Fruit fly (Drosophila melanogaster) whole organism, embryonic: ENCODE results near the gene Hsp70Ab.

Experiments used
- B-H1 ChIP-seq: fragments of 200-800 bp; sonication (Bioruptor generic); IDR thresholded peaks from 3 replicates; pipeline ENCODE4 v1.3.6; 2022; ENCODE audit warnings: missing biosample characterization, missing genetic modification characterization
- CG10979 ChIP-seq: fragments of 200-800 bp; sonication (Bioruptor generic); optimal IDR thresholded peaks from 2 replicates; lab custom pipeline; 2018; ENCODE audit warnings: missing biosample characterization, mild to moderate bottlenecking, missing genetic modification characterization, moderate library complexity
- CG11247 ChIP-seq: fragments of 200-800 bp; sonication (Bioruptor generic); IDR thresholded peaks from 2 replicates; pipeline ENCODE4 v1.3.6; 2022; ENCODE audit warnings: missing biosample characterization, missing genetic modification characterization
- CG11398 ChIP-seq: fragments of 200-800 bp; sonication (Bioruptor generic); optimal IDR thresholded peaks from 2 replicates; lab custom pipeline; 2016; ENCODE audit warnings: missing biosample characterization, missing genetic modification characterization
- CG11504 ChIP-seq: fragments of 200-800 bp; sonication (Bioruptor generic); optimal IDR thresholded peaks from 3 replicates; lab custom pipeline; 2019; ENCODE audit warnings: missing biosample characterization, mild to moderate bottlenecking, missing genetic modification characterization, moderate library complexity
- CG12155 ChIP-seq: fragments of 200-800 bp; sonication (Bioruptor generic); optimal IDR thresholded peaks from 3 replicates; lab custom pipeline; 2016; ENCODE audit warnings: missing biosample characterization, missing genetic modification characterization
- CG12391 ChIP-seq: fragments of 200-800 bp; sonication (Bioruptor generic); optimal IDR thresholded peaks from 3 replicates; lab custom pipeline; 2018; ENCODE audit warnings: missing biosample characterization, mild to moderate bottlenecking, missing genetic modification characterization, moderate library complexity
- CG13424 ChIP-seq: fragments of 200-800 bp; sonication (Bioruptor generic); optimal IDR thresholded peaks from 2 replicates; lab custom pipeline; 2019; ENCODE audit warnings: missing biosample characterization, mild to moderate bottlenecking, missing genetic modification characterization, moderate library complexity
- CG13624 ChIP-seq: fragments of 200-800 bp; sonication (Bioruptor generic); optimal IDR thresholded peaks from 2 replicates; lab custom pipeline; 2016; ENCODE audit warnings: missing biosample characterization, missing genetic modification characterization
- CG1792 ChIP-seq: fragments of 200-800 bp; sonication (Bioruptor generic); optimal IDR thresholded peaks from 2 replicates; lab custom pipeline; 2016; ENCODE audit warnings: missing biosample characterization, missing genetic modification characterization
- CG18011 ChIP-seq: fragments of 200-800 bp; sonication (Bioruptor generic); optimal IDR thresholded peaks from 2 replicates; lab custom pipeline; 2017; ENCODE audit warnings: missing biosample characterization, missing genetic modification characterization, mild to moderate bottlenecking, moderate library complexity, missing genotype
- CG2199 ChIP-seq: fragments of 200-800 bp; sonication (Bioruptor generic); IDR thresholded peaks from 3 replicates; pipeline ENCODE4 v1.3.6; 2022; ENCODE audit warnings: missing biosample characterization, missing genetic modification characterization
- CG2202 ChIP-seq: fragments of 200-800 bp; sonication (Bioruptor generic); optimal IDR thresholded peaks from 2 replicates; lab custom pipeline; 2018; ENCODE audit warnings: missing biosample characterization, mild to moderate bottlenecking, missing genetic modification characterization
- CG31224 ChIP-seq: fragments of 200-800 bp; sonication (Bioruptor generic); IDR thresholded peaks from 2 replicates; pipeline ENCODE4 v1.3.6; 2022; ENCODE audit warnings: missing biosample characterization, missing genetic modification characterization
- CG3163 ChIP-seq: fragments of 200-800 bp; sonication (Bioruptor generic); optimal IDR thresholded peaks from 3 replicates; lab custom pipeline; 2016; ENCODE audit warnings: missing biosample characterization, missing genetic modification characterization
- CG4617 ChIP-seq: fragments of 200-800 bp; sonication (Bioruptor generic); optimal IDR thresholded peaks from 3 replicates; lab custom pipeline; 2016; ENCODE audit warnings: missing biosample characterization, missing genetic modification characterization, borderline replicate concordance
- CG6791 ChIP-seq: fragments of 200-800 bp; sonication (Bioruptor generic); IDR thresholded peaks from 3 replicates; pipeline ENCODE4 v1.3.6; 2022; ENCODE audit warnings: missing biosample characterization, missing genetic modification characterization; ENCODE audit not compliant: partially characterized antibody
- Ets97D ChIP-seq: fragments of 200-800 bp; sonication (Bioruptor generic); optimal IDR thresholded peaks from 3 replicates; lab custom pipeline; 2016; ENCODE audit warnings: missing biosample characterization, missing genetic modification characterization
- Fer3 ChIP-seq: fragments of 200-800 bp; sonication (Bioruptor generic); optimal IDR thresholded peaks from 2 replicates; lab custom pipeline; 2018; ENCODE audit warnings: missing biosample characterization, mild to moderate bottlenecking, missing genetic modification characterization, moderate library complexity
- HmgZ ChIP-seq: fragments of 200-800 bp; sonication (Bioruptor generic); optimal IDR thresholded peaks from 2 replicates; lab custom pipeline; 2018; ENCODE audit warnings: missing biosample characterization, mild to moderate bottlenecking, missing genetic modification characterization
- MTF-1 ChIP-seq: fragments of 200-800 bp; sonication (Bioruptor generic); optimal IDR thresholded peaks from 2 replicates; lab custom pipeline; 2018; ENCODE audit warnings: missing biosample characterization, mild to moderate bottlenecking, missing genetic modification characterization, borderline replicate concordance
- NFAT ChIP-seq: fragments of 200-800 bp; sonication (Bioruptor generic); IDR thresholded peaks from 2 replicates; pipeline ENCODE4 v1.3.6; 2022; ENCODE audit warnings: missing biosample characterization, missing genetic modification characterization
- Oli ChIP-seq: fragments of 200-800 bp; sonication (Bioruptor generic); optimal IDR thresholded peaks from 2 replicates; lab custom pipeline; 2018; ENCODE audit warnings: missing biosample characterization, mild to moderate bottlenecking, missing genetic modification characterization, moderate library complexity
- Rx ChIP-seq: fragments of 200-800 bp; sonication (Bioruptor generic); IDR thresholded peaks from 2 replicates; pipeline ENCODE4 v1.3.6; 2022; ENCODE audit warnings: missing biosample characterization, missing genetic modification characterization
- Side ChIP-seq: fragments of 200-800 bp; sonication (Bioruptor generic); optimal IDR thresholded peaks from 2 replicates; lab custom pipeline; 2016; ENCODE audit warnings: missing biosample characterization, missing genetic modification characterization
- Taf1 ChIP-seq: fragments of 200-800 bp; sonication (Bioruptor generic); IDR thresholded peaks from 2 replicates; pipeline ENCODE4 v1.3.6; 2022; ENCODE audit warnings: missing biosample characterization, missing genetic modification characterization
- Trl ChIP-seq, 3 experiments: fragments of >200 bp in 2 of 3; fragments of 200-800 bp in 1 of 3; sonication (Bioruptor generic) in 1 of 3; optimal IDR thresholded peaks; 2 replicates in 1 of 3; 3 replicates in 2 of 3; lab custom pipeline; 2016 to 2017; ENCODE audit warnings: missing biosample characterization in 1 of 3, missing genetic modification characterization in 1 of 3
- caup ChIP-seq: fragments of 200-800 bp; sonication (Bioruptor generic); optimal IDR thresholded peaks from 3 replicates; lab custom pipeline; 2017; ENCODE audit warnings: missing biosample characterization, mild to moderate bottlenecking, missing genetic modification characterization, moderate library complexity; ENCODE audit not compliant: severe bottlenecking
- cg ChIP-seq: fragments of 200-800 bp; sonication (Bioruptor generic); optimal IDR thresholded peaks from 3 replicates; lab custom pipeline; 2019; ENCODE audit warnings: missing biosample characterization, mild to moderate bottlenecking, missing genetic modification characterization, moderate library complexity
- chinmo ChIP-seq: fragments of 200-800 bp; sonication (Bioruptor generic); IDR thresholded peaks from 4 replicates; pipeline ENCODE4 v1.3.6; 2022; ENCODE audit warnings: missing biosample characterization, missing genetic modification characterization; ENCODE audit not compliant: partially characterized antibody
- dpn ChIP-seq, 2 experiments: fragments of 200-800 bp; sonication (Bioruptor generic); optimal IDR thresholded peaks; 3 replicates each; lab custom pipeline; 2016; ENCODE audit warnings: missing biosample characterization in 2 of 2, missing genetic modification characterization in 2 of 2
- grau ChIP-seq: fragments of 200-800 bp; optimal IDR thresholded peaks from 3 replicates; lab custom pipeline; 2019; ENCODE audit warnings: missing biosample characterization, mild to moderate bottlenecking, missing genetic modification characterization, moderate library complexity
- ken ChIP-seq: fragments of 200-800 bp; sonication (Bioruptor generic); IDR thresholded peaks from 3 replicates; pipeline ENCODE4 v1.3.6; 2022; ENCODE audit warnings: missing biosample characterization, missing genetic modification characterization
- lbe ChIP-seq: fragments of 200-800 bp; sonication (Bioruptor generic); optimal IDR thresholded peaks from 2 replicates; lab custom pipeline; 2016; ENCODE audit warnings: missing biosample characterization, mild to moderate bottlenecking, missing genetic modification characterization
- lmd ChIP-seq: fragments of 200-800 bp; sonication (Bioruptor generic); IDR thresholded peaks from 2 replicates; pipeline ENCODE4 v1.3.6; 2022; ENCODE audit warnings: missing biosample characterization, missing genetic modification characterization
- lov ChIP-seq, 2 experiments: fragments of 200-800 bp in 1 of 2; fragments of >200 bp in 1 of 2; sonication (Bioruptor generic) in 1 of 2; IDR thresholded peaks in 1 of 2; optimal IDR thresholded peaks in 1 of 2; 2 replicates in 1 of 2; 3 replicates in 1 of 2; pipeline versions ENCODE4 v1.3.6 to Lab custom; 2017 to 2022; ENCODE audit warnings: missing biosample characterization in 1 of 2, missing genetic modification characterization in 1 of 2
- nom ChIP-seq: fragments of 200-800 bp; sonication (Bioruptor generic); optimal IDR thresholded peaks from 2 replicates; lab custom pipeline; 2017; ENCODE audit warnings: missing biosample characterization, missing genetic modification characterization, mild to moderate bottlenecking, moderate library complexity, missing genetic modification reagents
- oc ChIP-seq: fragments of 200-800 bp; sonication (Bioruptor generic); optimal IDR thresholded peaks from 2 replicates; lab custom pipeline; 2018; ENCODE audit warnings: missing biosample characterization, mild to moderate bottlenecking, missing genetic modification characterization, moderate library complexity
- pho ChIP-seq: fragments of 200-800 bp; sonication (Bioruptor generic); optimal IDR thresholded peaks from 2 replicates; lab custom pipeline; 2016; ENCODE audit warnings: missing biosample characterization, missing genetic modification characterization
- pros ChIP-seq: fragments of 200-800 bp; sonication (Bioruptor generic); optimal IDR thresholded peaks from 3 replicates; lab custom pipeline; 2019; ENCODE audit warnings: missing biosample characterization, mild to moderate bottlenecking, missing genetic modification characterization, moderate library complexity
- pum ChIP-seq: fragments of 200-800 bp; sonication (Bioruptor generic); optimal IDR thresholded peaks from 2 replicates; lab custom pipeline; 2016; ENCODE audit warnings: missing biosample characterization, missing genetic modification characterization
- pzg ChIP-seq: fragments of 200-800 bp; sonication (Bioruptor generic); optimal IDR thresholded peaks from 3 replicates; lab custom pipeline; 2018; ENCODE audit warnings: missing biosample characterization, mild to moderate bottlenecking, missing genetic modification characterization, moderate library complexity
- ranshi ChIP-seq: fragments of 200-800 bp; sonication (Bioruptor generic); IDR thresholded peaks from 2 replicates; pipeline ENCODE4 v1.3.6; 2022; ENCODE audit warnings: missing biosample characterization, missing genetic modification characterization
- run ChIP-seq: fragments of 200-800 bp; sonication (Bioruptor generic); optimal IDR thresholded peaks from 3 replicates; lab custom pipeline; 2018; ENCODE audit warnings: missing biosample characterization, mild to moderate bottlenecking, missing genetic modification characterization
- sens ChIP-seq: fragments of 200-800 bp; sonication (Bioruptor generic); peaks from one replicate; lab custom pipeline; 2016; ENCODE audit warnings: missing biosample characterization, missing genetic modification characterization
- shn ChIP-seq: fragments of 200-800 bp; sonication (Bioruptor generic); optimal IDR thresholded peaks from 3 replicates; lab custom pipeline; 2016; ENCODE audit warnings: missing biosample characterization, missing genetic modification characterization
- ssp ChIP-seq: fragments of 200-800 bp; sonication (Bioruptor generic); IDR thresholded peaks from 2 replicates; pipeline ENCODE4 v1.3.6; 2022; ENCODE audit warnings: missing biosample characterization, missing genetic modification characterization
- tll ChIP-seq, 2 experiments: fragments of 200-800 bp in 1 of 2; fragments of >200 bp in 1 of 2; sonication (Bioruptor generic) in 1 of 2; optimal IDR thresholded peaks; 2 replicates each; lab custom pipeline; 2017 to 2019; ENCODE audit warnings: missing biosample characterization in 2 of 2, missing genetic modification characterization in 2 of 2, mild to moderate bottlenecking in 1 of 2, moderate library complexity in 1 of 2

Hsp70Ab gene

DNA sequence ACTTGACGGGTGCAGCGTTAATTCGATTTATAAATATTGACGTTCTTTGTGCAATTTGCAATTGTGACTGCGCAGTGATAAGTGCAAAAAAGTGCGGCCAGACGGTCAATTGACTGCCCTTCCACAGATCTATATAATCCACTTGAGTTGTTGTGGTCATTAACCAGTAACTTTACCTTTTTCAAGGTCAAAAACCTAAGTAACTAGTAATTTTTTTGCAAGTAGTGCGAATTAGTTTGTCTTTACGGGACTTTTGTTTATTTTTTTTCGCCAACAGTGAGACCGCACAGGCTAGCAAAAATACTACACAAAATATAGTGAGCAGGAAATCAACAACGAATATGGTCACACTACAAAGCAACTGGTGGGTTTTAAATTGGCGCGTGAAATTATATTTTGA, 16.3 kb downstream of the Hsp70Ab start, which contains the start of gene Tango9 (continued):
- TF ChIP-seq CG11504 (peak; percentile 47), ken (GFP tag; lab: Robert Waterston, UW) (no peak), NFAT (no peak), lbe (no peak), Taf1 (no peak), MTF-1 (GFP tag; lab: Kevin White, UChicago) (no peak), HmgZ (tag; lab: Kevin White, UChicago) (peak; percentile 40), ssp (GFP tag; lab: Robert Waterston, UW) (0 out of 2 replicates have a peak, but pooled peaks have one; percentile 5), dpn (GFP tag; optimal IDR thresholded peaks at IDR 0.05; lab: Kevin White, UChicago) (peak in 1 of 2 experiments; percentile 2), shn (GFP tag; lab: Kevin White, UChicago) (no peak), CG18011 (GFP tag; lab: Kevin White, UChicago) (no peak), pzg (peak; percentile 87), CG1792 (GFP tag; lab: Kevin White, UChicago) (no peak), Side (no peak), CG12391 (tag; lab: Kevin White, UChicago) (peak; percentile 26), CG13624 (peak; percentile 16)

DNA sequence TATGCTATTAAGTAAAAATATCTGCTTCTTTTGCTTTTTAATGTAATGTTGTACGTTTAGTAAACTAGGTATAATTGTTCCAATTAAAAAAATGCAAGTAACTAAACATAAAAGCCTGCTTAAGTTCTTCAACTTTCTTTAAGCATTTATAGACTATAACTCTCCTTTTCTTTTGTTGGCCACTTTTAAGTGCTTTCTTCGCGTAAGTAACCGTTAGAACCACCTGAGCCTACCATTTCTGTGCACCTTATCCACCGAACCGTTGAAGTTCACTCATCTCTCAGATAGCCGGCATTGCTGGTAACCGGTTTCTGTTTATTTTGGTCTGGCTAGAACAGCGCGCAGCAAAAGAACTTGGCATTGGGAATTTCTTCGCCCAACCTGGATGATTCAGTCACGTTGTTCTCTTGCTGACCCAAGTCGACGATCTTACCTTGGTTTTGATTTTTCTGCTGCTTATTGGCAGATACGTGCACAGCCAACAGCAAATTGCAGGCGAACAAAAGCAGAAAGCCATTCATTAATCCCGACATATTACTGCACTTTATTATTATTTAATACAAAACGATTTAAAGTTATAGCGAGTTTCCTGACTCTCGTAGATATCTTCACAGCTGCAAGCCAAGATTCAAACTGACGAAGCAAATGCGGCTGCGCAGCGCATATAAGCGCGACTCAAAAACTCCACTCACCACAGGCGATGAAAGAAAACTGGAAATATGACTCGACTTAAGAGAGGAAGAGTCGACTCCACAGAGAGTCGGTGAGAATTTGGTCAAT, 18.4 kb downstream of the Hsp70Ab start, which contains the start of gene CG10005:
Gene CG10005, minus strand, starts transcription at position 642 of the 780 bp plus-strand sequence.
- no peak for TF ChIP-seq pho (GFP tag; lab: Kevin White, UChicago)
- TF ChIP-seq CG2202 (tag; lab: Kevin White, UChicago): peak; percentile 7
- TF ChIP-seq CG4617: no peak
- no peak for TF ChIP-seq ranshi (GFP tag; lab: Robert Waterston, UW)
- TF ChIP-seq sens (GFP tag; lab: Kevin White, UChicago): peak; percentile 62
- no peak for TF ChIP-seq CG10979 (tag; lab: Kevin White, UChicago)
- TF ChIP-seq CG13424 (tag; lab: Kevin White, UChicago): no peak
- no peak for TF ChIP-seq tll (GFP tag; optimal IDR thresholded peaks at IDR 0.05; lab: Kevin White, UChicago)
- no peak for TF ChIP-seq lmd
- peak; percentile 90 for TF ChIP-seq CG3163
- TF ChIP-seq Rx (GFP tag; lab: Robert Waterston, UW): no peak
- TF ChIP-seq cg (GFP tag; lab: Kevin White, UChicago): no peak
- peak; percentile 18; the same call in 1 of the 3 replicates for TF ChIP-seq CG2199 (GFP tag; lab: Robert Waterston, UW)
- peak; percentile 40 to 67 for TF ChIP-seq Trl (optimal IDR thresholded peaks at IDR 0.05; lab: Kevin White, UChicago)
- no peak for TF ChIP-seq Trl (GFP tag; optimal IDR thresholded peaks at IDR 0.05; lab: Kevin White, UChicago)
- no peak for TF ChIP-seq CG6791
- no peak for TF ChIP-seq Fer3 (tag; lab: Kevin White, UChicago)
- TF ChIP-seq Ets97D: no peak
- TF ChIP-seq CG31224 (GFP tag; lab: Robert Waterston, UW): 0 out of 2 replicates have a peak, but pooled peaks have one; percentile 6
- TF ChIP-seq nom (GFP tag; lab: Kevin White, UChicago): peak; percentile 60
- no peak for TF ChIP-seq CG11247
- TF ChIP-seq pum (GFP tag; lab: Kevin White, UChicago): no peak
- TF ChIP-seq run (tag; lab: Kevin White, UChicago): no peak
- no peak for TF ChIP-seq B-H1
- TF ChIP-seq grau (tag; lab: Kevin White, UChicago): no peak
- no peak for TF ChIP-seq CG11398
- peak; percentile 2 for TF ChIP-seq pros (GFP tag; lab: Kevin White, UChicago)
- TF ChIP-seq Oli (tag; lab: Kevin White, UChicago): no peak
- TF ChIP-seq oc (tag; lab: Kevin White, UChicago): peak; percentile 20
- TF ChIP-seq lov (optimal IDR thresholded peaks at IDR 0.05; lab: Kevin White, UChicago): no peak
- no peak for TF ChIP-seq lov (GFP tag; IDR thresholded peaks at IDR 0.05; lab: Robert Waterston, UW)
- no peak for TF ChIP-seq CG12155 (GFP tag; lab: Kevin White, UChicago)
- no peak for TF ChIP-seq caup (GFP tag; lab: Kevin White, UChicago)
- TF ChIP-seq chinmo: 0 out of 4 replicates have a peak, but pooled peaks have one; percentile 65
